Worm (Caenorhabditis elegans): ENCODE results near the gene nhr-41.

DNA sequence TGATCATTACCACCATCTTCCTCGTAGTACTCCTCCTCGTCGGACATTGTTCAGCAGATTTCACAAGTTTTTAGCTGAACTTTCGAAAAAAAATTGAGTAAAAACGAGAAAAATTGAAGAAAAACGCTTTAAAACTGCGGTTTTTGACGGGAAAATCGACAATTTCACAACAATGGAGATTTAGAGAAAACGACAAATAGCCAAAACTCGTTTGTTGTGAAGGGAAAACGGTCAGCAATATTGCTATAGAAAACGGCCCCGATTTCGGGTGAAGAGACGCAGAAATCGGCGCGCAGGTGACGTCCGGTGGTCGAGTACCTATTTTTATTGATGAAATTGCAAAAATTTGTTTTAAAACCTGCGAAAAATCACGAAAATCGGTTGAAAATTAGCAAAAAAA is 59.9 kb downstream of the nhr-41 start, which contains the start of gene clp-7:
- TF ChIP-seq sma-3 (GFP tag; optimal IDR thresholded peaks at IDR 0.05) (no peak), ztf-4 (tag; optimal IDR thresholded peaks at IDR 0.05) (no peak), skn-1 (tag; optimal IDR thresholded peaks at IDR 0.05) (no peak), elt-3 (tag; optimal IDR thresholded peaks at IDR 0.05) (no peak), nhr-10 (tag; optimal IDR thresholded peaks at IDR 0.05) (no peak)

All from whole organism, L2 larva.